Worm (Caenorhabditis elegans) whole organism, L2 larva: ENCODE measurements around the gene ubh-1.

ENCODE experiments used
- F13H6.1 ChIP-seq: sonication (generic microtip); optimal IDR thresholded peaks from 2 replicates; lab custom pipeline; 2016; ENCODE audit warnings: missing genetic modification characterization, missing compliant biosample characterization
- Y55F3AM.14 ChIP-seq: fragments of 200-800 bp; sonication (Bioruptor generic); optimal IDR thresholded peaks from 2 replicates; lab custom pipeline; 2018; ENCODE audit warnings: mild to moderate bottlenecking, missing genetic modification characterization, missing compliant biosample characterization
- alr-1 ChIP-seq: fragments of 150-350 bp; optimal IDR thresholded peaks from 2 replicates; lab custom pipeline; 2014; ENCODE audit warnings: missing biosample characterization, missing genetic modification characterization
- aly-2 ChIP-seq: fragments of 150-350 bp; optimal IDR thresholded peaks from 2 replicates; lab custom pipeline; 2014; ENCODE audit warnings: missing biosample characterization, missing genetic modification characterization
- ama-1 ChIP-seq: fragments of 150-350 bp; optimal IDR thresholded peaks from 2 replicates; lab custom pipeline; 2018; ENCODE audit warnings: inconsistent platforms
- blmp-1 ChIP-seq: sonication (generic microtip); optimal IDR thresholded peaks from 2 replicates; lab custom pipeline; 2017; ENCODE audit warnings: missing genetic modification characterization, mild to moderate bottlenecking, missing compliant biosample characterization, antibody characterized with exemption, moderate library complexity; ENCODE audit not compliant: insufficient read depth
- ceh-82 ChIP-seq: fragments of 150-350 bp; optimal IDR thresholded peaks from 2 replicates; lab custom pipeline; 2014; ENCODE audit warnings: missing biosample characterization, missing genetic modification characterization
- crh-2 ChIP-seq: sonication (generic microtip); optimal IDR thresholded peaks from 2 replicates; lab custom pipeline; 2017; ENCODE audit warnings: missing biosample characterization, missing genetic modification characterization
- dmd-4 ChIP-seq: sonication (generic microtip); optimal IDR thresholded peaks from 2 replicates; lab custom pipeline; 2017; ENCODE audit warnings: missing biosample characterization, missing genetic modification characterization
- egl-27 ChIP-seq: sonication (generic microtip); optimal IDR thresholded peaks from 3 replicates; lab custom pipeline; 2017; ENCODE audit warnings: missing biosample characterization, missing genetic modification reagents, missing genetic modification characterization
- elt-1 ChIP-seq: fragments of 150-350 bp; optimal IDR thresholded peaks from 2 replicates; lab custom pipeline; 2014; ENCODE audit warnings: missing biosample characterization, missing genetic modification characterization
- fos-1 ChIP-seq: fragments of 150-350 bp; optimal IDR thresholded peaks from 2 replicates; lab custom pipeline; 2014; ENCODE audit warnings: missing biosample characterization, missing genetic modification characterization
- gmeb-1 ChIP-seq: fragments of 150-350 bp; optimal IDR thresholded peaks from 2 replicates; lab custom pipeline; 2014; ENCODE audit warnings: missing biosample characterization, missing genetic modification characterization
- lin-11 ChIP-seq: fragments of 150-350 bp; sonication (generic microtip); optimal IDR thresholded peaks from 2 replicates; lab custom pipeline; 2014; ENCODE audit warnings: missing biosample characterization, missing genetic modification characterization, inconsistent platforms, mixed read lengths
- lin-13 ChIP-seq: fragments of 150-350 bp; optimal IDR thresholded peaks from 2 replicates; lab custom pipeline; 2014; ENCODE audit warnings: missing biosample characterization, missing genetic modification reagents, missing genetic modification characterization
- lin-39 ChIP-seq: fragments of 150-350 bp; optimal IDR thresholded peaks from 2 replicates; lab custom pipeline; 2014; ENCODE audit warnings: missing biosample characterization, missing genetic modification reagents, missing genetic modification characterization
- lsy-2 ChIP-seq, 2 experiments: fragments of 150-350 bp in 1 of 2; sonication (generic microtip) in 1 of 2; optimal IDR thresholded peaks; 2 replicates each; lab custom pipeline; 2014 to 2017; ENCODE audit warnings: missing biosample characterization in 2 of 2, missing genetic modification characterization in 2 of 2
- mab-5 ChIP-seq: fragments of 150-350 bp; optimal IDR thresholded peaks from 2 replicates; lab custom pipeline; 2014; ENCODE audit warnings: missing biosample characterization, missing genetic modification characterization
- mbf-1 ChIP-seq: sonication (generic microtip); optimal IDR thresholded peaks from 2 replicates; lab custom pipeline; 2017; ENCODE audit warnings: missing biosample characterization, missing genetic modification characterization
- mdl-1 ChIP-seq, 2 experiments: fragments of 150-350 bp in 1 of 2; sonication (generic microtip) in 1 of 2; optimal IDR thresholded peaks; 2 replicates each; lab custom pipeline; 2017; ENCODE audit warnings: missing biosample characterization in 2 of 2, missing genetic modification characterization in 2 of 2
- nhr-11 ChIP-seq: fragments of 150-350 bp; optimal IDR thresholded peaks from 2 replicates; lab custom pipeline; 2014; ENCODE audit warnings: missing biosample characterization, missing genetic modification characterization
- nhr-129 ChIP-seq: fragments of 150-350 bp; optimal IDR thresholded peaks from 2 replicates; lab custom pipeline; 2014; ENCODE audit warnings: missing biosample characterization, missing genetic modification characterization
- nhr-21 ChIP-seq: fragments of 150-350 bp; optimal IDR thresholded peaks from 2 replicates; lab custom pipeline; 2014; ENCODE audit warnings: missing biosample characterization, missing genetic modification characterization
- nhr-25 ChIP-seq: fragments of 150-350 bp; sonication (generic microtip); optimal IDR thresholded peaks from 3 replicates; lab custom pipeline; 2014; ENCODE audit warnings: missing biosample characterization, missing genetic modification characterization
- nhr-6 ChIP-seq: fragments of 150-350 bp; optimal IDR thresholded peaks from 2 replicates; lab custom pipeline; 2014; ENCODE audit warnings: missing biosample characterization, missing genetic modification characterization
- nhr-77 ChIP-seq: fragments of 150-350 bp; optimal IDR thresholded peaks from 2 replicates; lab custom pipeline; 2014; ENCODE audit warnings: missing biosample characterization, missing genetic modification characterization
- peb-1 ChIP-seq: fragments of 150-350 bp; optimal IDR thresholded peaks from 2 replicates; lab custom pipeline; 2014; ENCODE audit warnings: missing biosample characterization, missing genetic modification characterization
- skn-1 ChIP-seq: sonication (generic microtip); optimal IDR thresholded peaks from 2 replicates; lab custom pipeline; 2017; ENCODE audit warnings: missing biosample characterization, missing genetic modification characterization
- sma-3 ChIP-seq: sonication (generic microtip); optimal IDR thresholded peaks from 2 replicates; lab custom pipeline; 2016; ENCODE audit warnings: missing genetic modification reagents, missing genetic modification characterization, missing compliant biosample characterization
- sma-9 ChIP-seq, 2 experiments: fragments of 150-350 bp in 1 of 2; sonication (generic microtip) in 1 of 2; optimal IDR thresholded peaks; 2 replicates each; lab custom pipeline; 2014 to 2016; ENCODE audit warnings: missing genetic modification characterization in 2 of 2, mild to moderate bottlenecking in 1 of 2, missing biosample characterization in 1 of 2, missing compliant biosample characterization in 1 of 2, missing genetic modification reagents in 1 of 2, moderate library complexity in 1 of 2
- unc-55 ChIP-seq: fragments of 150-350 bp; sonication (generic microtip); optimal IDR thresholded peaks from 3 replicates; lab custom pipeline; 2014; ENCODE audit warnings: missing biosample characterization, missing genetic modification reagents, missing genetic modification characterization
- ztf-4 ChIP-seq: fragments of 150-350 bp; optimal IDR thresholded peaks from 2 replicates; lab custom pipeline; 2014; ENCODE audit warnings: missing biosample characterization, missing genetic modification characterization

ubh-1 gene

DNA sequence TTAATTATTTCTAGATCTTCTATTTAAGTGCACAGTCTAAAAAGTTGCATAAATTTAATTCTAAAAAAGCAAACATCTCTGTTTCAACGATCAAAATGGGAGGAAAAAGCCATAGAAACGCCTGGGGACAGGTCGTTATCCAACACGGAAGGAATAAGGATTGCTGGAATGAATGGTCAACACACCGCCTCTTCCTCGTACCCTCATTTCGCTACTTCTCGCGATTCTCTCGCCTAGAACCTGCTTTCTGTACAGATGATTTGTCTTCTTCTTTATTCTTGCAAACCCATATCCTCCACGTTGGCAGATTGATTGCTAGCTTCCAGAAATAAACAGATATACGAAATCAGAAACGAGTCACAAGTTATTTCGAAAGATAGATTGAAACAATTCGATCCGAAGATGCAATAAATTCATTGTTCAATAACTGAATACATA lies 3.7 kb upstream of the ubh-1 start, which contains the start of gene dpy-11:
TSS of gene dpy-11 (minus strand) at position 354 of the 438 bp plus-strand sequence.
- TF ChIP-seq mdl-1 (tag; optimal IDR thresholded peaks at IDR 0.05; lab: Kevin White, UChicago), result peak in 1 of 2 experiments; percentile 0
- TF ChIP-seq blmp-1 (tag; lab: Kevin White, UChicago), result peak; percentile 37
- peak; percentile 51 for TF ChIP-seq nhr-25 (tag; lab: Kevin White, UChicago)
- TF ChIP-seq Y55F3AM.14 (GFP tag; lab: Kevin White, UChicago), result peak; percentile 43
- TF ChIP-seq fos-1 (tag; lab: Kevin White, UChicago), result peak; percentile 36
- no peak for TF ChIP-seq ceh-82
- no peak for TF ChIP-seq gmeb-1 (tag; lab: Kevin White, UChicago)
- TF ChIP-seq ama-1 (lab: Kevin White, UChicago), result peak; percentile 96
- TF ChIP-seq ztf-4 (tag; lab: Kevin White, UChicago), result peak; percentile 64
- peak; percentile 87 for TF ChIP-seq nhr-129 (tag; lab: Kevin White, UChicago)
- TF ChIP-seq alr-1 (tag; lab: Kevin White, UChicago), result no peak
- TF ChIP-seq crh-2 (tag; lab: Kevin White, UChicago), result peak; percentile 60
- no peak for TF ChIP-seq lin-11 (tag; lab: Kevin White, UChicago)
- peak in 1 of 2 experiments; percentile 51 for TF ChIP-seq lsy-2 (tag; optimal IDR thresholded peaks at IDR 0.05; lab: Kevin White, UChicago)
- TF ChIP-seq lin-13 (GFP tag; lab: Kevin White, UChicago), result peak; percentile 34
- peak; percentile 17 for TF ChIP-seq F13H6.1
- peak; percentile 43 for TF ChIP-seq nhr-6 (tag; lab: Kevin White, UChicago)
- TF ChIP-seq elt-1 (tag; lab: Kevin White, UChicago), result no peak
- peak; percentile 59 for TF ChIP-seq nhr-21
- peak; percentile 59 for TF ChIP-seq sma-3 (GFP tag; lab: Kevin White, UChicago)
- peak; percentile 17 for TF ChIP-seq mab-5 (tag; lab: Kevin White, UChicago)
- TF ChIP-seq lin-39 (tag; lab: Kevin White, UChicago), result no peak
- no peak for TF ChIP-seq dmd-4 (tag; lab: Kevin White, UChicago)
- TF ChIP-seq sma-9 (GFP tag; optimal IDR thresholded peaks at IDR 0.05; lab: Kevin White, UChicago), result peak; percentile 14
- no peak for TF ChIP-seq sma-9 (tag; optimal IDR thresholded peaks at IDR 0.05; lab: Kevin White, UChicago)
- TF ChIP-seq nhr-11 (tag; lab: Kevin White, UChicago), result no peak

- TF ChIP-seq aly-2 (tag; lab: Kevin White, UChicago) (no peak), lsy-2 (tag; optimal IDR thresholded peaks at IDR 0.05; lab: Kevin White, UChicago) (no peak), sma-9 (GFP tag; optimal IDR thresholded peaks at IDR 0.05; lab: Kevin White, UChicago) (peak; percentile 13), sma-9 (tag; optimal IDR thresholded peaks at IDR 0.05; lab: Kevin White, UChicago) (no peak), ama-1 (lab: Kevin White, UChicago) (no peak), crh-2 (tag; lab: Kevin White, UChicago) (no peak), nhr-21 (peak; percentile 37), lin-11 (tag; lab: Kevin White, UChicago) (no peak), mbf-1 (tag; lab: Kevin White, UChicago) (no peak), elt-1 (tag; lab: Kevin White, UChicago) (no peak), skn-1 (tag; lab: Kevin White, UChicago) (no peak), F13H6.1 (no peak), nhr-77 (tag; lab: Kevin White, UChicago) (no peak)
Measured at ce11 chrV:6513786-6514430, 2.7 kb upstream of the ubh-1 start.

DNA sequence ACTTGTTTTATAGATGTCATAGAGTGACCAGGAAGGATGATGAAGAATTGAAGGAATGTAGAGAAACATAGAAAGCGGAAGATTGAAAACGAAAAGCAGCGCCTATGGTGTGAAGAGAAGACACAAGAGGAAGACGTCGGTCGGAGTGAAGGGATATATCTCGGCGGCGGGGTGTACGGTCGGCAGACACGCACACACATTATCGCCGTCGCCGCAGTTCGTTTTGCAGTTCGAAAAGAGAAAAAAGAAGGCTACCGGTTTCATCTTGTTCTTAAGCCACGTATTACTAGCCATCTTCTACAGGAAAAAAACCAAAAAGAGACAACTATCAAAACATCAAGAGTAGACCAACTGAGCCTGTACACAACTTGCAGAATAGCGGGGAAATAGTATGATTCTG lies 2.1 kb upstream of the ubh-1 start:
- TF ChIP-seq nhr-21 (peak; percentile 8), ceh-82 (no peak), fos-1 (tag; lab: Kevin White, UChicago) (peak; percentile 7)

DNA sequence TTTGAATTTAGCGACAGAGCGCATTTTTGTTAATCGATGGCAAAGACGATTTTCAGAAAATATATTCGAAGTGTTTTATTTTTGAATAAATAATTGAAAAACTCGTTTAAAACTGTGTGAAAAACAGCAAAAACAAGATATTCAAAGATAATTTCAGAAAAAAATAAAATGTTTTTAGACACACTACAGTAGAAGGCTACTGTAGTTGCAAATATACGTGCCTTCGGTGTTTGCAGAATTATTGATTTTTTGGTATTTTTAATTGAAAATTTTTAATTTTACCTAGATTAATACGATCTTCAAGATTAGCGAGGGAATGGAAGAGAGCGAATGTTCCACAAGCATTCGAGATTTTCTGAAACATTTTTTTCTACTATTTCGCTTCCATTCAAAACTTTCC lies 587 bp downstream of the ubh-1 start:
- TF ChIP-seq ama-1 (lab: Kevin White, UChicago), result no peak
- TF ChIP-seq unc-55 (GFP tag; lab: Kevin White, UChicago), result no peak
- no peak for TF ChIP-seq Y55F3AM.14 (GFP tag; lab: Kevin White, UChicago)
- TF ChIP-seq egl-27 (tag; lab: Kevin White, UChicago), result no peak
- TF ChIP-seq blmp-1 (tag; lab: Kevin White, UChicago), result no peak
- peak in 1 of 2 experiments; percentile 10 for TF ChIP-seq lsy-2 (tag; optimal IDR thresholded peaks at IDR 0.05; lab: Kevin White, UChicago)
- no peak for TF ChIP-seq peb-1 (tag; lab: Kevin White, UChicago)
